Worm (Caenorhabditis elegans) whole organism, late embryonic: ENCODE results near the gene fbxa-4.

Experiments used
- K02D7.2 ChIP-seq: sonication (generic microtip); optimal IDR thresholded peaks from 2 replicates; lab custom pipeline; 2017; ENCODE audit warnings: mild to moderate bottlenecking, missing genetic modification characterization, missing compliant biosample characterization
- K09A11.1 ChIP-seq: sonication (generic microtip); optimal IDR thresholded peaks from 2 replicates; lab custom pipeline; 2017; ENCODE audit warnings: antibody characterized with exemption, mild to moderate bottlenecking, missing genetic modification characterization, missing compliant biosample characterization; ENCODE audit not compliant: insufficient read depth
- Y22D7AL.16 ChIP-seq: sonication (generic microtip); optimal IDR thresholded peaks from 2 replicates; lab custom pipeline; 2016; ENCODE audit warnings: missing genetic modification characterization, missing compliant biosample characterization
- ahr-1 ChIP-seq: sonication (generic microtip); optimal IDR thresholded peaks from 2 replicates; lab custom pipeline; 2016; ENCODE audit warnings: missing genetic modification characterization, missing compliant biosample characterization
- ceh-19 ChIP-seq: fragments of 200-800 bp; sonication (Bioruptor generic); optimal IDR thresholded peaks from 2 replicates; lab custom pipeline; 2018; ENCODE audit warnings: mild to moderate bottlenecking, missing genetic modification characterization, missing compliant biosample characterization
- ceh-2 ChIP-seq: sonication (generic microtip); optimal IDR thresholded peaks from 2 replicates; lab custom pipeline; 2016; ENCODE audit warnings: missing genotype, missing genetic modification characterization, missing compliant biosample characterization
- ceh-24 ChIP-seq: sonication (generic microtip); optimal IDR thresholded peaks from 2 replicates; lab custom pipeline; 2016; ENCODE audit warnings: mild to moderate bottlenecking, missing genetic modification characterization, missing compliant biosample characterization
- ceh-30 ChIP-seq: fragments of 150-350 bp; optimal IDR thresholded peaks from 2 replicates; lab custom pipeline; 2014; ENCODE audit warnings: missing biosample characterization, missing genetic modification characterization
- ceh-34 ChIP-seq: sonication (generic microtip); optimal IDR thresholded peaks from 2 replicates; lab custom pipeline; 2016; ENCODE audit warnings: mild to moderate bottlenecking, missing genetic modification characterization, missing compliant biosample characterization
- ceh-6 ChIP-seq: fragments of 200-800 bp; sonication (Bioruptor generic); optimal IDR thresholded peaks from 2 replicates; lab custom pipeline; 2018; ENCODE audit warnings: mild to moderate bottlenecking, missing genetic modification characterization, missing compliant biosample characterization
- che-1 ChIP-seq: sonication (generic microtip); optimal IDR thresholded peaks from 2 replicates; lab custom pipeline; 2016; ENCODE audit warnings: mild to moderate bottlenecking, missing genetic modification characterization, missing compliant biosample characterization
- elt-4 ChIP-seq: sonication (generic microtip); optimal IDR thresholded peaks from 2 replicates; lab custom pipeline; 2016; ENCODE audit warnings: missing genetic modification characterization, missing compliant biosample characterization
- ets-4 ChIP-seq: sonication (generic microtip); optimal IDR thresholded peaks from 2 replicates; lab custom pipeline; 2016; ENCODE audit warnings: missing genetic modification characterization, missing compliant biosample characterization
- eyg-1 ChIP-seq: sonication (generic microtip); optimal IDR thresholded peaks from 2 replicates; lab custom pipeline; 2016; ENCODE audit warnings: missing genotype, missing genetic modification characterization, missing compliant biosample characterization
- fax-1 ChIP-seq: sonication (generic microtip); optimal IDR thresholded peaks from 2 replicates; lab custom pipeline; 2016; ENCODE audit warnings: missing genotype, missing genetic modification characterization, missing compliant biosample characterization
- fkh-10 ChIP-seq: fragments of 150-350 bp; optimal IDR thresholded peaks from 2 replicates; lab custom pipeline; 2014; ENCODE audit warnings: missing biosample characterization, missing genetic modification reagents, missing genetic modification characterization
- fkh-6 ChIP-seq: sonication (generic microtip); optimal IDR thresholded peaks from 2 replicates; lab custom pipeline; 2016; ENCODE audit warnings: missing genetic modification characterization, missing compliant biosample characterization
- hlh-13 ChIP-seq: fragments of 200-800 bp; sonication (Bioruptor generic); optimal IDR thresholded peaks from 2 replicates; lab custom pipeline; 2018; ENCODE audit warnings: mild to moderate bottlenecking, missing genetic modification characterization, missing compliant biosample characterization
- hlh-15 ChIP-seq: sonication (generic microtip); optimal IDR thresholded peaks from 2 replicates; lab custom pipeline; 2016; ENCODE audit warnings: missing genetic modification characterization, missing compliant biosample characterization
- hlh-8 ChIP-seq: sonication (generic microtip); optimal IDR thresholded peaks from 2 replicates; lab custom pipeline; 2016; ENCODE audit warnings: missing genotype, missing genetic modification characterization, missing compliant biosample characterization
- lin-11 ChIP-seq: fragments of 200-800 bp; sonication (Bioruptor generic); optimal IDR thresholded peaks from 2 replicates; lab custom pipeline; 2018; ENCODE audit warnings: mild to moderate bottlenecking, missing genetic modification characterization, missing compliant biosample characterization
- mec-3 ChIP-seq: sonication (generic microtip); optimal IDR thresholded peaks from 2 replicates; lab custom pipeline; 2016; ENCODE audit warnings: borderline replicate concordance, missing genetic modification characterization, missing compliant biosample characterization
- nfya-1 ChIP-seq: sonication (generic microtip); optimal IDR thresholded peaks from 2 replicates; lab custom pipeline; 2017; ENCODE audit warnings: missing genetic modification characterization, mild to moderate bottlenecking, missing compliant biosample characterization, antibody characterized with exemption, moderate library complexity
- nhr-232 ChIP-seq: sonication (generic microtip); optimal IDR thresholded peaks from 2 replicates; lab custom pipeline; 2016; ENCODE audit warnings: missing genetic modification characterization, missing compliant biosample characterization
- npax-4 ChIP-seq: sonication (generic microtip); optimal IDR thresholded peaks from 2 replicates; lab custom pipeline; 2016; ENCODE audit warnings: missing genetic modification characterization, missing compliant biosample characterization
- pag-3 ChIP-seq: sonication (generic microtip); optimal IDR thresholded peaks from 2 replicates; lab custom pipeline; 2016; ENCODE audit warnings: missing compliant biosample characterization, missing genetic modification characterization, borderline replicate concordance
- pqm-1 ChIP-seq: sonication (generic microtip); optimal IDR thresholded peaks from 2 replicates; lab custom pipeline; 2016; ENCODE audit warnings: missing genetic modification characterization, missing compliant biosample characterization
- sdc-2 ChIP-seq: sonication (generic microtip); optimal IDR thresholded peaks from 2 replicates; lab custom pipeline; 2016; ENCODE audit warnings: missing genotype, missing genetic modification characterization, missing compliant biosample characterization
- sox-2 ChIP-seq: fragments of 200-800 bp; sonication (Bioruptor generic); IDR thresholded peaks from 2 replicates; pipeline ENCODE4 v1.3.6; 2022; ENCODE audit warnings: missing genetic modification reagents, missing genetic modification characterization, missing compliant biosample characterization
- sox-4 ChIP-seq: sonication (generic microtip); optimal IDR thresholded peaks from 2 replicates; lab custom pipeline; 2017; ENCODE audit warnings: mild to moderate bottlenecking, missing genetic modification characterization, inconsistent platforms, missing compliant biosample characterization
- syd-9 ChIP-seq: sonication (generic microtip); optimal IDR thresholded peaks from 2 replicates; lab custom pipeline; 2016; ENCODE audit warnings: mild to moderate bottlenecking, missing genetic modification characterization, moderate library complexity, missing compliant biosample characterization
- tbx-7 ChIP-seq: sonication (generic microtip); optimal IDR thresholded peaks from 2 replicates; lab custom pipeline; 2016; ENCODE audit warnings: missing genotype, missing genetic modification characterization, missing compliant biosample characterization
- unc-3 ChIP-seq, 2 experiments: fragments of 200-800 bp in 1 of 2; sonication (Bioruptor generic) in 1 of 2; sonication (generic microtip) in 1 of 2; conservative IDR thresholded peaks in 1 of 2; optimal IDR thresholded peaks in 1 of 2; 2 replicates each; pipeline versions ENCODE4 v1.3.6 to Lab custom; 2016 to 2022; ENCODE audit warnings: missing compliant biosample characterization in 2 of 2, missing genetic modification characterization in 2 of 2, missing genetic modification reagents in 1 of 2
- unc-55 ChIP-seq: sonication (generic microtip); optimal IDR thresholded peaks from 2 replicates; lab custom pipeline; 2017; ENCODE audit warnings: missing biosample characterization, missing genetic modification reagents, missing genetic modification characterization
- unc-86 ChIP-seq: sonication (generic microtip); optimal IDR thresholded peaks from 2 replicates; lab custom pipeline; 2016; ENCODE audit warnings: missing genetic modification characterization, missing compliant biosample characterization

The fbxa-4 gene

ce11 chrII:2412649-2413048 is 2.7 kb downstream of the fbxa-4 start, which contains the start of gene fbxa-182:
TSS of gene fbxa-182 (minus strand) at chrII:2412749.
- no peak for TF ChIP-seq mec-3 (tag; lab: Kevin White, UChicago)
- no peak for TF ChIP-seq ceh-19 (GFP tag; lab: Kevin White, UChicago)
- TF ChIP-seq sdc-2: no peak
- no peak for TF ChIP-seq elt-4 (tag; lab: Kevin White, UChicago)
- no peak for TF ChIP-seq ceh-24 (tag; lab: Kevin White, UChicago)
- no peak for TF ChIP-seq npax-4 (tag; lab: Kevin White, UChicago)
- TF ChIP-seq ceh-2 (tag; lab: Kevin White, UChicago): no peak

- TF ChIP-seq Y22D7AL.16 (tag; lab: Kevin White, UChicago) (no peak), unc-55 (GFP tag; lab: Kevin White, UChicago) (no peak), hlh-15 (no peak), unc-3 (GFP tag; conservative IDR thresholded peaks at IDR 0.05; lab: Robert Waterston, UW) (no peak), unc-3 (tag; optimal IDR thresholded peaks at IDR 0.05; lab: Kevin White, UChicago) (no peak), K02D7.2 (tag; lab: Kevin White, UChicago) (no peak), che-1 (tag; lab: Kevin White, UChicago) (no peak), lin-11 (tag; lab: Kevin White, UChicago) (no peak), fax-1 (tag; lab: Kevin White, UChicago) (no peak), K09A11.1 (tag; lab: Kevin White, UChicago) (no peak), ets-4 (tag; lab: Kevin White, UChicago) (no peak), nfya-1 (tag; lab: Kevin White, UChicago) (no peak), tbx-7 (tag; lab: Kevin White, UChicago) (no peak), ceh-24 (tag; lab: Kevin White, UChicago) (no peak), hlh-13 (GFP tag; lab: Kevin White, UChicago) (no peak), sox-4 (tag; lab: Kevin White, UChicago) (no peak)
Observed at ce11 chrII:2411555-2411954, 3.8 kb downstream of the fbxa-4 start.

ce11 chrII:2411093-2411492 is 4.2 kb downstream of the fbxa-4 start:
- TF ChIP-seq ceh-34 (tag; lab: Kevin White, UChicago): no peak
- no peak for TF ChIP-seq che-1 (tag; lab: Kevin White, UChicago)
- TF ChIP-seq Y22D7AL.16 (tag; lab: Kevin White, UChicago): no peak
- TF ChIP-seq ceh-30 (tag; lab: Kevin White, UChicago): no peak
- TF ChIP-seq lin-11 (tag; lab: Kevin White, UChicago): no peak
- TF ChIP-seq pqm-1 (tag; lab: Kevin White, UChicago): no peak
- no peak for TF ChIP-seq nfya-1 (tag; lab: Kevin White, UChicago)
- no peak for TF ChIP-seq hlh-8 (tag; lab: Kevin White, UChicago)
- TF ChIP-seq, all 69 proteins: peak for 0

ce11 chrII:2403984-2404383 is 11.3 kb downstream of the fbxa-4 start, which contains the start of gene F16G10.1:
TSS of gene F16G10.1 (plus strand) at chrII:2404284.
- TF ChIP-seq nfya-1 (tag; lab: Kevin White, UChicago): no peak
- no peak for TF ChIP-seq ceh-6 (GFP tag; lab: Kevin White, UChicago)
- no peak for TF ChIP-seq unc-3 (GFP tag; conservative IDR thresholded peaks at IDR 0.05; lab: Robert Waterston, UW)
- TF ChIP-seq unc-3 (tag; optimal IDR thresholded peaks at IDR 0.05; lab: Kevin White, UChicago): no peak
- no peak for TF ChIP-seq fkh-6 (tag; lab: Kevin White, UChicago)
- TF ChIP-seq eyg-1 (tag; lab: Kevin White, UChicago): no peak
- no peak for TF ChIP-seq nhr-232 (tag; lab: Kevin White, UChicago)
- no peak for TF ChIP-seq unc-86
- TF ChIP-seq pqm-1 (tag; lab: Kevin White, UChicago): no peak
- TF ChIP-seq ceh-2 (tag; lab: Kevin White, UChicago): no peak
- TF ChIP-seq ceh-34 (tag; lab: Kevin White, UChicago): no peak
- TF ChIP-seq ceh-24 (tag; lab: Kevin White, UChicago): no peak
- no peak for TF ChIP-seq npax-4 (tag; lab: Kevin White, UChicago)
- no peak for TF ChIP-seq hlh-8 (tag; lab: Kevin White, UChicago)
- TF ChIP-seq ahr-1 (tag; lab: Kevin White, UChicago): no peak
- no peak for TF ChIP-seq syd-9 (tag; lab: Kevin White, UChicago)
- TF ChIP-seq pag-3 (tag; lab: Kevin White, UChicago): no peak
- no peak for TF ChIP-seq fkh-10 (GFP tag; lab: Kevin White, UChicago)
- TF ChIP-seq ets-4 (tag; lab: Kevin White, UChicago): no peak
- TF ChIP-seq K09A11.1 (tag; lab: Kevin White, UChicago): no peak
- TF ChIP-seq sox-2 (GFP tag; lab: Robert Waterston, UW): no peak
